Worm (Caenorhabditis elegans): ENCODE results near the gene acr-7.

ce11 chrII:7810162-7810868, 39.3 kb downstream of the acr-7 start:
- no peak for TF ChIP-seq fax-1 (tag; optimal IDR thresholded peaks at IDR 0.05)
- TF ChIP-seq unc-42 (tag; optimal IDR thresholded peaks at IDR 0.05) = no peak
- no peak for TF ChIP-seq ets-4 (tag; optimal IDR thresholded peaks at IDR 0.05)
- no peak for TF ChIP-seq hlh-13 (GFP tag; optimal IDR thresholded peaks at IDR 0.05)
